Fruit fly (Drosophila melanogaster): ENCODE measurements around the gene Lk.

dm6 chr3L:14599503-14599902 is 38.9 kb upstream of the Lk start, which contains the start of gene HGTX:
- TF ChIP-seq unpg (GFP tag; optimal IDR thresholded peaks at IDR 0.05) (no peak), CG9727 (GFP tag; optimal IDR thresholded peaks at IDR 0.05) (no peak), CG3163 (GFP tag; optimal IDR thresholded peaks at IDR 0.05) (no peak), CG14441 (GFP tag; IDR thresholded peaks at IDR 0.05) (no peak), CG18262 (tag; optimal IDR thresholded peaks at IDR 0.05) (no peak)
